Worm (Caenorhabditis elegans) whole organism, L3 larva: Measurements from ENCODE around the gene F59A6.2.

Source experiments
- ceh-28 ChIP-seq: fragments of 150-350 bp; optimal IDR thresholded peaks from 2 replicates; lab custom pipeline; 2014; ENCODE audit warnings: missing biosample characterization, missing genetic modification reagents, missing genetic modification characterization
- egl-27 ChIP-seq: sonication (generic microtip); optimal IDR thresholded peaks from 4 replicates; lab custom pipeline; 2017; ENCODE audit warnings: missing biosample characterization, missing genetic modification reagents, missing genetic modification characterization
- elt-1 ChIP-seq: fragments of 150-350 bp; optimal IDR thresholded peaks from 2 replicates; lab custom pipeline; 2014; ENCODE audit warnings: missing biosample characterization, missing genetic modification characterization
- elt-2 ChIP-seq: sonication (generic microtip); optimal IDR thresholded peaks from 2 replicates; lab custom pipeline; 2016; ENCODE audit warnings: missing genetic modification reagents, mild to moderate bottlenecking, missing genetic modification characterization, missing compliant biosample characterization
- elt-3 ChIP-seq, 3 experiments: fragments of 150-350 bp in 1 of 3; sonication (generic microtip) in 2 of 3; optimal IDR thresholded peaks; 2 replicates in 2 of 3; 4 replicates in 1 of 3; lab custom pipeline; 2014 to 2017; ENCODE audit warnings: missing biosample characterization in 3 of 3, missing genetic modification characterization in 3 of 3
- fkh-10 ChIP-seq: sonication (generic microtip); optimal IDR thresholded peaks from 2 replicates; lab custom pipeline; 2017; ENCODE audit warnings: missing biosample characterization, missing genetic modification reagents, missing genetic modification characterization
- hmg-11 ChIP-seq: sonication (generic microtip); optimal IDR thresholded peaks from 2 replicates; lab custom pipeline; 2016; ENCODE audit warnings: missing genetic modification characterization, missing compliant biosample characterization
- jun-1 ChIP-seq: fragments of 150-350 bp; optimal IDR thresholded peaks from 2 replicates; lab custom pipeline; 2014; ENCODE audit warnings: missing biosample characterization, missing genetic modification reagents, missing genetic modification characterization
- lsy-12 ChIP-seq: sonication (generic microtip); optimal IDR thresholded peaks from 2 replicates; lab custom pipeline; 2016; ENCODE audit warnings: mild to moderate bottlenecking, missing genetic modification characterization, missing compliant biosample characterization
- mml-1 ChIP-seq: fragments of 150-350 bp; sonication (generic microtip); optimal IDR thresholded peaks from 3 replicates; lab custom pipeline; 2014; ENCODE audit warnings: missing biosample characterization, missing genetic modification characterization
- nfya-1 ChIP-seq: sonication (generic microtip); optimal IDR thresholded peaks from 2 replicates; lab custom pipeline; 2017; ENCODE audit warnings: missing genetic modification characterization, mild to moderate bottlenecking, missing compliant biosample characterization, antibody characterized with exemption, moderate library complexity; ENCODE audit not compliant: insufficient read depth
- nhr-11 ChIP-seq: fragments of 150-350 bp; optimal IDR thresholded peaks from 2 replicates; lab custom pipeline; 2014; ENCODE audit warnings: missing biosample characterization, missing genetic modification characterization
- nhr-12 ChIP-seq: fragments of 150-350 bp; optimal IDR thresholded peaks from 2 replicates; lab custom pipeline; 2014; ENCODE audit warnings: missing biosample characterization, missing genetic modification characterization
- nhr-23 ChIP-seq: fragments of 150-350 bp; optimal IDR thresholded peaks from 2 replicates; lab custom pipeline; 2014; ENCODE audit warnings: missing biosample characterization, missing genetic modification reagents, missing genetic modification characterization
- nhr-237 ChIP-seq: fragments of 150-350 bp; optimal IDR thresholded peaks from 2 replicates; lab custom pipeline; 2014; ENCODE audit warnings: missing biosample characterization, missing genetic modification characterization
- nhr-25 ChIP-seq: sonication (generic microtip); optimal IDR thresholded peaks from 2 replicates; lab custom pipeline; 2017; ENCODE audit warnings: missing biosample characterization, missing genetic modification characterization
- nhr-28 ChIP-seq: fragments of 150-350 bp; optimal IDR thresholded peaks from 2 replicates; lab custom pipeline; 2014; ENCODE audit warnings: missing biosample characterization, missing genetic modification characterization
- nhr-43 ChIP-seq: sonication (generic microtip); optimal IDR thresholded peaks from 2 replicates; lab custom pipeline; 2016; ENCODE audit warnings: mild to moderate bottlenecking, missing genetic modification characterization, missing compliant biosample characterization; ENCODE audit not compliant: poor library complexity, severe bottlenecking
- nhr-76 ChIP-seq: fragments of 150-350 bp; sonication (generic microtip); optimal IDR thresholded peaks from 5 replicates; lab custom pipeline; 2014; ENCODE audit warnings: missing biosample characterization, missing genetic modification characterization
- nhr-77 ChIP-seq: fragments of 150-350 bp; optimal IDR thresholded peaks from 2 replicates; lab custom pipeline; 2014; ENCODE audit warnings: missing biosample characterization, missing genetic modification characterization
- pha-4 ChIP-seq: fragments of 150-350 bp; optimal IDR thresholded peaks from 2 replicates; lab custom pipeline; 2014; ENCODE audit warnings: missing biosample characterization, missing genetic modification reagents, missing genetic modification characterization
- pqm-1 ChIP-seq: fragments of 150-350 bp; optimal IDR thresholded peaks from 2 replicates; lab custom pipeline; 2017; ENCODE audit warnings: missing biosample characterization, missing genetic modification characterization, inconsistent platforms
- sea-2 ChIP-seq: fragments of 150-350 bp; sonication (generic microtip); optimal IDR thresholded peaks from 4 replicates; lab custom pipeline; 2014; ENCODE audit warnings: missing biosample characterization, missing genetic modification reagents, missing genetic modification characterization
- skn-1 ChIP-seq: fragments of 150-350 bp; optimal IDR thresholded peaks from 2 replicates; lab custom pipeline; 2014; ENCODE audit warnings: missing biosample characterization, missing genetic modification characterization
- tbx-2 ChIP-seq: sonication (generic microtip); optimal IDR thresholded peaks from 2 replicates; lab custom pipeline; 2016; ENCODE audit warnings: mild to moderate bottlenecking, missing genetic modification characterization, missing compliant biosample characterization
- unc-62 ChIP-seq: fragments of 150-350 bp; sonication (generic microtip); optimal IDR thresholded peaks from 4 replicates; lab custom pipeline; 2014; ENCODE audit warnings: missing biosample characterization, missing genetic modification reagents, missing genetic modification characterization
- ztf-11 ChIP-seq: fragments of 150-350 bp; optimal IDR thresholded peaks from 2 replicates; lab custom pipeline; 2014; ENCODE audit warnings: missing biosample characterization, missing genetic modification characterization
- ztf-4 ChIP-seq: fragments of 150-350 bp; optimal IDR thresholded peaks from 2 replicates; lab custom pipeline; 2014; ENCODE audit warnings: missing biosample characterization, missing genetic modification characterization

F59A6.2 gene

ce11 chrII:5018578-5018977 is 4.1 kb downstream of the F59A6.2 start:
- TF ChIP-seq skn-1 (tag; lab: Kevin White, UChicago), result no peak
- no peak for TF ChIP-seq pha-4
- no peak for TF ChIP-seq elt-1
- no peak for TF ChIP-seq nhr-12 (tag; lab: Kevin White, UChicago)
- TF ChIP-seq jun-1 (tag; lab: Kevin White, UChicago), result no peak

- TF ChIP-seq nhr-25 (tag; lab: Kevin White, UChicago), result peak; percentile 67
- no peak for TF ChIP-seq nhr-12 (tag; lab: Kevin White, UChicago)
- TF ChIP-seq elt-2 (tag; lab: Kevin White, UChicago), result peak; percentile 100
- TF ChIP-seq nhr-11, result no peak
- TF ChIP-seq jun-1 (tag; lab: Kevin White, UChicago), result peak; percentile 54
- peak; percentile 32 for TF ChIP-seq ceh-28 (tag; lab: Kevin White, UChicago)
- TF ChIP-seq elt-1, result no peak
- TF ChIP-seq nfya-1 (tag; lab: Kevin White, UChicago), result peak; percentile 7
- TF ChIP-seq nhr-43, result peak; percentile 59
- no peak for TF ChIP-seq ztf-11 (tag; lab: Kevin White, UChicago)
- TF ChIP-seq pha-4, result peak; percentile 28
- TF ChIP-seq pqm-1, result peak; percentile 45
- peak; percentile 15 for TF ChIP-seq nhr-23
Observed at ce11 chrII:5019389-5020108, 5.0 kb downstream of the F59A6.2 start.

ce11 chrII:5020513-5021081 is 6.1 kb downstream of the F59A6.2 start:
- TF ChIP-seq elt-2 (tag; lab: Kevin White, UChicago) (peak; percentile 88), nhr-77 (tag; lab: Kevin White, UChicago) (no peak), ztf-4 (tag; lab: Kevin White, UChicago) (no peak), nhr-237 (no peak), pha-4 (peak; percentile 33), tbx-2 (tag; lab: Kevin White, UChicago) (no peak), egl-27 (tag; lab: Kevin White, UChicago) (no peak), ztf-11 (tag; lab: Kevin White, UChicago) (no peak), nhr-12 (tag; lab: Kevin White, UChicago) (no peak)

ce11 chrII:5021518-5021917 is 7.0 kb downstream of the F59A6.2 start:
- TF ChIP-seq elt-3 (tag; optimal IDR thresholded peaks at IDR 0.05; lab: Kevin White, UChicago), result peak in 1 of 3 experiments; percentile 3
- peak; percentile 75 for TF ChIP-seq nhr-25 (tag; lab: Kevin White, UChicago)
- TF ChIP-seq mml-1, result no peak
- TF ChIP-seq fkh-10 (GFP tag; lab: Kevin White, UChicago), result no peak

- TF ChIP-seq nhr-76 (tag; lab: Kevin White, UChicago) (no peak), elt-2 (tag; lab: Kevin White, UChicago) (peak; percentile 98), pqm-1 (peak; percentile 60), ztf-11 (tag; lab: Kevin White, UChicago) (no peak), jun-1 (tag; lab: Kevin White, UChicago) (no peak), sea-2 (no peak), skn-1 (tag; lab: Kevin White, UChicago) (no peak), nhr-12 (tag; lab: Kevin White, UChicago) (no peak), lsy-12 (tag; lab: Kevin White, UChicago) (no peak), nhr-28 (tag; lab: Kevin White, UChicago) (no peak), pha-4 (peak; percentile 11), unc-62 (GFP tag; lab: Kevin White, UChicago) (no peak), ceh-28 (tag; lab: Kevin White, UChicago) (no peak)
- TF ChIP-seq, all 47 proteins: peak for 3
Observed at ce11 chrII:5022381-5022855, 7.9 kb downstream of the F59A6.2 start, which contains the start of the genes nsy-1 and F59A6.13. Gene nsy-1 (plus strand): TSS chrII:5022757. Gene F59A6.13 (plus strand): TSS chrII:5022805.

- TF ChIP-seq ztf-4 (tag; lab: Kevin White, UChicago) (no peak), elt-1 (no peak), nhr-76 (tag; lab: Kevin White, UChicago) (no peak), nhr-11 (no peak), pqm-1 (no peak), hmg-11 (tag; lab: Kevin White, UChicago) (no peak), jun-1 (tag; lab: Kevin White, UChicago) (no peak)
Observed at ce11 chrII:5027952-5028351, 13.5 kb downstream of the F59A6.2 start.
